Worm (Caenorhabditis elegans) whole organism, L1 larva: ENCODE measurements around the gene F55A11.11.

Source experiments
- C16A3.4 ChIP-seq: fragments of 150-350 bp; optimal IDR thresholded peaks from 2 replicates; lab custom pipeline; 2014; ENCODE audit warnings: missing biosample characterization, missing genetic modification characterization
- F16B12.6 ChIP-seq: fragments of 150-350 bp; optimal IDR thresholded peaks from 2 replicates; lab custom pipeline; 2014; ENCODE audit warnings: missing biosample characterization, missing genetic modification characterization
- Y116A8C.19 ChIP-seq: sonication (generic microtip); optimal IDR thresholded peaks from 2 replicates; lab custom pipeline; 2016; ENCODE audit warnings: missing compliant biosample characterization, missing genetic modification characterization, borderline replicate concordance
- aha-1 ChIP-seq: fragments of 150-350 bp; optimal IDR thresholded peaks from 2 replicates; lab custom pipeline; 2014; ENCODE audit warnings: missing biosample characterization, missing genetic modification characterization
- aly-2 ChIP-seq: fragments of 150-350 bp; optimal IDR thresholded peaks from 2 replicates; lab custom pipeline; 2014; ENCODE audit warnings: missing biosample characterization, missing genetic modification characterization
- blmp-1 ChIP-seq: fragments of 150-350 bp; optimal IDR thresholded peaks from 2 replicates; lab custom pipeline; 2014; ENCODE audit warnings: missing biosample characterization, missing genetic modification characterization
- ceh-63 ChIP-seq: fragments of 200-800 bp; sonication (Bioruptor generic); optimal IDR thresholded peaks from 2 replicates; lab custom pipeline; 2018; ENCODE audit warnings: mild to moderate bottlenecking, missing genetic modification characterization, missing compliant biosample characterization
- ceh-8 ChIP-seq: fragments of 200-800 bp; sonication (Bioruptor generic); optimal IDR thresholded peaks from 2 replicates; lab custom pipeline; 2018; ENCODE audit warnings: mild to moderate bottlenecking, missing genetic modification characterization, moderate library complexity, missing compliant biosample characterization
- ceh-88 ChIP-seq: fragments of 200-800 bp; sonication (Bioruptor generic); IDR thresholded peaks from 2 replicates; pipeline ENCODE4 v1.3.6; 2022; ENCODE audit warnings: missing genetic modification characterization, missing compliant biosample characterization
- efl-1 ChIP-seq, 4 experiments: fragments of 150-350 bp; optimal IDR thresholded peaks in 3 of 4; peaks in 1 of 4; 1 replicate in 1 of 4; 2 replicates in 3 of 4; lab custom pipeline; 2014; ENCODE audit warnings: missing biosample characterization in 2 of 4, missing genetic modification characterization in 2 of 4, missing genetic modification reagents in 2 of 4
- elt-3 ChIP-seq, 6 experiments: fragments of 150-350 bp in 1 of 6; sonication (generic microtip); optimal IDR thresholded peaks; 2 replicates each; lab custom pipeline; 2017 to 2018; ENCODE audit warnings: missing biosample characterization in 6 of 6, missing genetic modification characterization in 6 of 6, inconsistent platforms in 1 of 6
- fos-1 ChIP-seq: fragments of 150-350 bp; optimal IDR thresholded peaks from 2 replicates; lab custom pipeline; 2014; ENCODE audit warnings: missing biosample characterization, missing genetic modification characterization
- grh-1 ChIP-seq: fragments of 200-800 bp; sonication (Bioruptor generic); IDR thresholded peaks from 2 replicates; pipeline ENCODE4 v1.3.6; 2022; ENCODE audit warnings: missing genetic modification reagents, missing genetic modification characterization, missing compliant biosample characterization
- lin-14 ChIP-seq: fragments of 200-800 bp; sonication (Bioruptor generic); optimal IDR thresholded peaks from 2 replicates; lab custom pipeline; 2018; ENCODE audit warnings: mild to moderate bottlenecking, missing genetic modification characterization, moderate library complexity, missing compliant biosample characterization
- lin-35 ChIP-seq, 2 experiments: fragments of 150-350 bp; optimal IDR thresholded peaks; 2 replicates each; lab custom pipeline; 2014; ENCODE audit warnings: missing biosample characterization in 2 of 2, missing genetic modification characterization in 2 of 2, missing genetic modification reagents in 2 of 2
- lin-39 ChIP-seq: fragments of 150-350 bp; optimal IDR thresholded peaks from 2 replicates; lab custom pipeline; 2014; ENCODE audit warnings: missing biosample characterization, missing genetic modification reagents, missing genetic modification characterization
- lir-3 ChIP-seq: sonication (generic microtip); optimal IDR thresholded peaks from 2 replicates; lab custom pipeline; 2016; ENCODE audit warnings: mild to moderate bottlenecking, missing genetic modification characterization, moderate library complexity, missing compliant biosample characterization; ENCODE audit not compliant: poor library complexity
- lsy-2 ChIP-seq, 2 experiments: fragments of 150-350 bp; optimal IDR thresholded peaks; 2 replicates each; lab custom pipeline; 2014; ENCODE audit warnings: missing biosample characterization in 2 of 2, missing genetic modification characterization in 2 of 2
- mdl-1 ChIP-seq, 2 experiments: fragments of 150-350 bp; optimal IDR thresholded peaks; 2 replicates each; lab custom pipeline; 2014 to 2017; ENCODE audit warnings: missing biosample characterization in 2 of 2, missing genetic modification characterization in 2 of 2, inconsistent platforms in 1 of 2
- mef-2 ChIP-seq: fragments of 150-350 bp; optimal IDR thresholded peaks from 2 replicates; lab custom pipeline; 2014; ENCODE audit warnings: missing biosample characterization, missing genetic modification characterization
- mep-1 ChIP-seq: fragments of 150-350 bp; optimal IDR thresholded peaks from 2 replicates; lab custom pipeline; 2014; ENCODE audit warnings: missing biosample characterization, missing genetic modification characterization
- nhr-11 ChIP-seq: fragments of 150-350 bp; optimal IDR thresholded peaks from 2 replicates; lab custom pipeline; 2014; ENCODE audit warnings: missing biosample characterization, missing genetic modification characterization
- nhr-12 ChIP-seq: sonication (generic microtip); optimal IDR thresholded peaks from 2 replicates; lab custom pipeline; 2017; ENCODE audit warnings: missing biosample characterization, missing genetic modification characterization
- nhr-19 ChIP-seq: fragments of 200-800 bp; sonication (Bioruptor generic); conservative IDR thresholded peaks from 2 replicates; pipeline ENCODE4 v1.3.6; 2022; ENCODE audit warnings: missing genetic modification characterization, missing compliant biosample characterization
- nhr-20 ChIP-seq: sonication (generic microtip); optimal IDR thresholded peaks from 2 replicates; lab custom pipeline; 2016; ENCODE audit warnings: mild to moderate bottlenecking, missing genetic modification characterization, missing compliant biosample characterization
- nhr-237 ChIP-seq: fragments of 150-350 bp; optimal IDR thresholded peaks from 2 replicates; lab custom pipeline; 2014; ENCODE audit warnings: missing biosample characterization, missing genetic modification characterization
- nhr-71 ChIP-seq: sonication (generic microtip); optimal IDR thresholded peaks from 2 replicates; lab custom pipeline; 2016; ENCODE audit warnings: mild to moderate bottlenecking, missing genetic modification characterization, moderate library complexity, missing compliant biosample characterization
- nhr-85 ChIP-seq: sonication (generic microtip); peaks from one replicate; lab custom pipeline; 2016; ENCODE audit warnings: missing genetic modification characterization, inconsistent platforms, missing compliant biosample characterization
- nhr-90 ChIP-seq: sonication (generic microtip); optimal IDR thresholded peaks from 2 replicates; lab custom pipeline; 2016; ENCODE audit warnings: mild to moderate bottlenecking, missing genetic modification characterization, missing compliant biosample characterization; ENCODE audit not compliant: poor library complexity
- pag-3 ChIP-seq: sonication (generic microtip); optimal IDR thresholded peaks from 2 replicates; lab custom pipeline; 2017; ENCODE audit warnings: missing genetic modification characterization, mild to moderate bottlenecking, missing compliant biosample characterization, antibody characterized with exemption, borderline replicate concordance; ENCODE audit not compliant: insufficient read depth
- snpc-4 ChIP-seq: fragments of 150-350 bp; optimal IDR thresholded peaks from 2 replicates; lab custom pipeline; 2014; ENCODE audit warnings: missing biosample characterization, missing genetic modification characterization
- snu-23 ChIP-seq: sonication (generic microtip); optimal IDR thresholded peaks from 2 replicates; lab custom pipeline; 2016; ENCODE audit warnings: missing genetic modification characterization, missing compliant biosample characterization
- sup-37 ChIP-seq: fragments of 200-800 bp; sonication (Bioruptor generic); optimal IDR thresholded peaks from 2 replicates; lab custom pipeline; 2018; ENCODE audit warnings: mild to moderate bottlenecking, missing genetic modification characterization, missing compliant biosample characterization
- tbx-2 ChIP-seq: sonication (generic microtip); optimal IDR thresholded peaks from 2 replicates; lab custom pipeline; 2016; ENCODE audit warnings: missing genetic modification characterization, missing compliant biosample characterization
- unc-130 ChIP-seq: fragments of 150-350 bp; optimal IDR thresholded peaks from 2 replicates; lab custom pipeline; 2017; ENCODE audit warnings: missing biosample characterization, missing genetic modification characterization, inconsistent platforms
- unc-30 ChIP-seq: sonication (generic microtip); optimal IDR thresholded peaks from 2 replicates; lab custom pipeline; 2017; ENCODE audit warnings: missing biosample characterization, missing genetic modification characterization
- unc-62 ChIP-seq: fragments of 150-350 bp; optimal IDR thresholded peaks from 2 replicates; lab custom pipeline; 2014; ENCODE audit warnings: missing biosample characterization, missing genetic modification reagents, missing genetic modification characterization
- unc-86 ChIP-seq: sonication (generic microtip); optimal IDR thresholded peaks from 2 replicates; lab custom pipeline; 2016; ENCODE audit warnings: missing genetic modification characterization, missing compliant biosample characterization
- unc-98 ChIP-seq: fragments of 200-800 bp; sonication (Bioruptor generic); IDR thresholded peaks from 2 replicates; pipeline ENCODE4 v1.3.6; 2022; ENCODE audit warnings: missing genetic modification characterization, missing compliant biosample characterization
- zag-1 ChIP-seq: fragments of 150-350 bp; optimal IDR thresholded peaks from 2 replicates; lab custom pipeline; 2014; ENCODE audit warnings: missing biosample characterization, missing genetic modification characterization
- ztf-11 ChIP-seq, 2 experiments: sonication (generic microtip); optimal IDR thresholded peaks; 2 replicates each; lab custom pipeline; 2016 to 2017; ENCODE audit warnings: missing genetic modification characterization in 2 of 2, missing biosample characterization in 1 of 2, missing compliant biosample characterization in 1 of 2

The F55A11.11 gene

DNA sequence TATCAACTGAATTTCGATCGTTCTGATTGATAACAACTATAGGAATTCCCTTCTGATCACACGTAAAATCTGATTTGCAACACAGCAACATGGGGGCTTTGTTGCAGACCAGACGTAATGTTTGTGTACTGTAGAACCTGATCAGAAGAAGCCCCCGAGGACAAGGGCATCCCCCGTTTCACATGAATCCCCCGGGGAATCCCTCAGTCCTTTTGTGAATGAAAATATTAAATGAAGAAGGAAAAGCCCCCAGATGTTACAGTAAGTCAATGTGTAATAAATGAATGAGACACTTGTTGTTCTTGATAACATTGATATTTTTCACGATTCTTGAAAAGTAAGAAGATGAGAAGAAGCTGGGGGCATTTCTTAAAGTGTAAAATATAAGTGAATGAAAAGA lies 11.2 kb downstream of the F55A11.11 start:
- TF ChIP-seq mep-1: no peak

DNA sequence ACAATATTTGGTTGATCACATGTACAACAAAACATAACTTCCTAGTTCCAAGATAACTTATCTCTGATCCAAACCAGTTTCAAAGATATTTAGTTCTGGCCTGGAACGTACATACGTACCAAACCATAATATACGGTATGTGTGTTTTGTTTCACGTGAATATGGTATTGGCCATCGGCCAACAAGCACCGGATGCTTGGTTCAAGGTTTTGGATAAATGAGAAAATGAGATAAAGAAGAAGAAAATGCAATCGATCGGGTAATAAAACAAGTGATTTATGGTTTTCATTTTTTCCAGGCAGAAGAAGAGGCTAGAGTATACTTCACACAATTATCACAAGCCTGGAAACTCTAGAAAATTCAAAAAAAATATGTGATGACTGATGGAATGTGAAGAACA lies 12.4 kb downstream of the F55A11.11 start:
- TF ChIP-seq nhr-12 (tag; lab: Kevin White, UChicago): no peak
- TF ChIP-seq lin-14: peak; percentile 51
- peak; percentile 4 for TF ChIP-seq C16A3.4 (tag; lab: Kevin White, UChicago)
- TF ChIP-seq nhr-20: peak; percentile 76
- peak in 2 of 6 experiments; percentile 75 to 87 for TF ChIP-seq elt-3 (tag; optimal IDR thresholded peaks at IDR 0.05; lab: Kevin White, UChicago)
- no peak for TF ChIP-seq pag-3 (tag; lab: Kevin White, UChicago)
- no peak for TF ChIP-seq nhr-237 (tag; lab: Kevin White, UChicago)
- TF ChIP-seq ztf-11 (tag; optimal IDR thresholded peaks at IDR 0.05; lab: Kevin White, UChicago): no peak
- TF ChIP-seq blmp-1: peak; percentile 73
- TF ChIP-seq mdl-1 (tag; optimal IDR thresholded peaks at IDR 0.05; lab: Kevin White, UChicago): peak in 1 of 2 experiments; percentile 29
- peak; percentile 43 for TF ChIP-seq nhr-90 (tag; lab: Kevin White, UChicago)
- TF ChIP-seq nhr-71 (tag; lab: Kevin White, UChicago): peak; percentile 68
- TF ChIP-seq F16B12.6: no peak
- TF ChIP-seq tbx-2 (tag; lab: Kevin White, UChicago): peak; percentile 13
- no peak for TF ChIP-seq ceh-8 (GFP tag; lab: Kevin White, UChicago)
- peak; percentile 32 for TF ChIP-seq snu-23 (GFP tag; lab: Kevin White, UChicago)
- TF ChIP-seq nhr-85 (tag; lab: Kevin White, UChicago): peak; percentile 89
- TF ChIP-seq aha-1 (tag; lab: Kevin White, UChicago): no peak
- no peak for TF ChIP-seq mef-2
- peak; percentile 64 for TF ChIP-seq grh-1 (GFP tag; lab: Robert Waterston, UW)
- TF ChIP-seq nhr-19 (GFP tag; lab: Robert Waterston, UW): peak; percentile 38
- peak in 1 of 2 experiments; percentile 11 for TF ChIP-seq lsy-2 (tag; optimal IDR thresholded peaks at IDR 0.05; lab: Kevin White, UChicago)
- no peak for TF ChIP-seq unc-98
- no peak for TF ChIP-seq Y116A8C.19 (tag; lab: Kevin White, UChicago)
- no peak for TF ChIP-seq snpc-4 (tag; lab: Kevin White, UChicago)

DNA sequence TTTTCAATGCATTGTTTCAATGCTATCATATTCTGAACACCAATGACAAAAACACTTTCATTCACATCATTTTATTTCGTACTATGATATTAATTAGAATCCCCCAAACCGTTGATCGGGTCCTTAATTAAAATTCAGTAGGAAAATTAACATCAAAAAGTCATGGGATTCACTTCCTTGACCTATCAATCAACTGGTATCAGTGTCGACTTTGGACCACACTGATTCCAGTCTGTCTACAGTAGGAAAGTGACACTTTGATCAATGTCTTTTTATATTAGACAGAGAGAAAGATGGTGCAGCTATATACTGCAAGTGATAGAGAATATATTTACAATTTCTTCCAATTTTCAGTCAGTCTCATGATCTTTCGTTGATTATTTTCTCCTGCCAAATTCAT lies 13.4 kb downstream of the F55A11.11 start:
- TF ChIP-seq ceh-88 (GFP tag; lab: Robert Waterston, UW): no peak
- TF ChIP-seq lir-3 (tag; lab: Kevin White, UChicago): peak; percentile 1
- TF ChIP-seq mdl-1 (tag; optimal IDR thresholded peaks at IDR 0.05; lab: Kevin White, UChicago): no peak
- peak; percentile 91 for TF ChIP-seq nhr-85 (tag; lab: Kevin White, UChicago)
- TF ChIP-seq tbx-2 (tag; lab: Kevin White, UChicago): peak; percentile 51
- peak in 5 of 6 experiments; percentile 30 to 90 (median 51) for TF ChIP-seq elt-3 (tag; optimal IDR thresholded peaks at IDR 0.05; lab: Kevin White, UChicago)
- TF ChIP-seq snu-23 (GFP tag; lab: Kevin White, UChicago): peak; percentile 30
- peak; percentile 39 for TF ChIP-seq unc-130 (tag; lab: Kevin White, UChicago)
- TF ChIP-seq blmp-1: peak; percentile 28
- peak; percentile 46 for TF ChIP-seq nhr-19 (GFP tag; lab: Robert Waterston, UW)
- TF ChIP-seq unc-62 (GFP tag; lab: Kevin White, UChicago): no peak
- peak in 1 of 2 experiments; percentile 31 for TF ChIP-seq lin-35 (GFP tag; optimal IDR thresholded peaks at IDR 0.05; lab: Kevin White, UChicago)
- TF ChIP-seq lsy-2 (tag; optimal IDR thresholded peaks at IDR 0.05; lab: Kevin White, UChicago): peak in 1 of 2 experiments; percentile 58
- 0 out of 2 replicates have a peak, but pooled peaks have one; percentile 18 for TF ChIP-seq grh-1 (GFP tag; lab: Robert Waterston, UW)
- TF ChIP-seq lin-14: peak; percentile 34
- no peak for TF ChIP-seq nhr-11
- TF ChIP-seq nhr-20: peak; percentile 60
- peak; percentile 59 for TF ChIP-seq nhr-71 (tag; lab: Kevin White, UChicago)
- TF ChIP-seq, all 84 proteins: peak for 14

DNA sequence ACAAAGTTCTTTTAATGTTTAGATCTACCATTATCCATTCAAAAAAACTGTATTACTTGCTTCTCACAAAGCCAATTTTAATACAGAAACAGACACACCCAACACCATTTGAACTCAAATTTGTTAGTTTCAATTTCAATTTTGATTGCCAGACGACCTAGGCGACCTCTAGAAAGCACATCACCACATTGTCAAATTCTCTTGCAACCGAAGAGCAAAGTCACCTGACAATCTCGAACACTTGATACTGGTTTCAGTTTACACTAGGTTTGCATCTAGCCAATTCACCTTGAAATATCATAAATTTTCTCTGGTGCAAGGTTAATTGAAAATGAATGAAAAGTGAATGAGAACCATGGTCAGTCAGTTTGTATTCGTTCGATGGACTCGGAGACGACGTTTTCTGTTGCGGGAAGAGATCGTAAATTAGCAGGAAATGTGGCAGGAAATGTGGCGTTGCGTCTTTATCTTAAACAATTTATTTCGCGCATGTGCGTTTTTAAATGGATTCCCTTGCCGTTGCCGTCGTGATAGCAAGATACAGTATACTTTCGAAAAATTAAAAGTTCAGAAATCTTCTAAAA lies 14.4 kb downstream of the F55A11.11 start:
- no peak for TF ChIP-seq mep-1
- no peak for TF ChIP-seq efl-1 (optimal IDR thresholded peaks at IDR 0.05; lab: Kevin White, UChicago)
- TF ChIP-seq efl-1 (GFP tag; optimal IDR thresholded peaks at IDR 0.05 in 1 of 2; lab: Kevin White, UChicago): peak in 1 of 2 experiments; percentile 93
- no peak for TF ChIP-seq aly-2 (tag; lab: Kevin White, UChicago)
- TF ChIP-seq fos-1 (tag; lab: Kevin White, UChicago): no peak
- no peak for TF ChIP-seq lsy-2 (tag; optimal IDR thresholded peaks at IDR 0.05; lab: Kevin White, UChicago)
- no peak for TF ChIP-seq unc-30 (tag; lab: Kevin White, UChicago)
- no peak for TF ChIP-seq unc-86 (tag; lab: Kevin White, UChicago)
- TF ChIP-seq nhr-90 (tag; lab: Kevin White, UChicago): no peak
- no peak for TF ChIP-seq tbx-2 (tag; lab: Kevin White, UChicago)
- no peak for TF ChIP-seq zag-1 (tag; lab: Kevin White, UChicago)
- TF ChIP-seq lin-14: peak; percentile 27
- no peak for TF ChIP-seq C16A3.4 (tag; lab: Kevin White, UChicago)
- TF ChIP-seq ceh-63 (GFP tag; lab: Kevin White, UChicago): no peak
- no peak for TF ChIP-seq sup-37
- TF ChIP-seq lin-39 (tag; lab: Kevin White, UChicago): no peak
- peak; percentile 46 for TF ChIP-seq nhr-85 (tag; lab: Kevin White, UChicago)
- TF ChIP-seq ceh-88 (GFP tag; lab: Robert Waterston, UW): no peak
- no peak for TF ChIP-seq elt-3 (tag; optimal IDR thresholded peaks at IDR 0.05; lab: Kevin White, UChicago)
- TF ChIP-seq blmp-1: peak; percentile 60
- peak; percentile 46 for TF ChIP-seq nhr-20
